Fruit fly (Drosophila melanogaster) whole organism, embryonic: Measurements from ENCODE around the gene CG42727.

Experiments used
- B-H2 ChIP-seq: fragments of 200-800 bp; sonication (Bioruptor generic); optimal IDR thresholded peaks from 2 replicates; lab custom pipeline; 2018; ENCODE audit warnings: missing biosample characterization, mild to moderate bottlenecking, missing genetic modification characterization
- Bdp1 ChIP-seq: fragments of 200-800 bp; sonication (Bioruptor generic); optimal IDR thresholded peaks from 3 replicates; lab custom pipeline; 2016; ENCODE audit warnings: missing biosample characterization, missing genetic modification characterization
- Bgb ChIP-seq: fragments of 200-800 bp; sonication (Bioruptor generic); IDR thresholded peaks from 2 replicates; pipeline ENCODE4 v1.3.6; 2022; ENCODE audit warnings: missing biosample characterization, missing genetic modification characterization; ENCODE audit not compliant: partially characterized antibody
- CG10959 ChIP-seq: fragments of 200-800 bp; sonication (Bioruptor generic); IDR thresholded peaks from 2 replicates; pipeline ENCODE4 v1.3.6; 2022; ENCODE audit warnings: missing biosample characterization, missing genetic modification characterization
- CG11398 ChIP-seq: fragments of 200-800 bp; sonication (Bioruptor generic); optimal IDR thresholded peaks from 2 replicates; lab custom pipeline; 2016; ENCODE audit warnings: missing biosample characterization, missing genetic modification characterization
- CG12155 ChIP-seq: fragments of 200-800 bp; sonication (Bioruptor generic); optimal IDR thresholded peaks from 3 replicates; lab custom pipeline; 2016; ENCODE audit warnings: missing biosample characterization, missing genetic modification characterization
- CG13287 ChIP-seq: fragments of 200-800 bp; sonication (Bioruptor generic); IDR thresholded peaks from 2 replicates; pipeline ENCODE4 v1.3.6; 2022; ENCODE audit warnings: missing biosample characterization, missing genetic modification characterization; ENCODE audit not compliant: partially characterized antibody
- CG16779 ChIP-seq: fragments of 200-800 bp; sonication (Bioruptor generic); IDR thresholded peaks from 2 replicates; pipeline ENCODE4 v1.3.6; 2022; ENCODE audit warnings: missing biosample characterization, missing genetic modification characterization
- CG16815 ChIP-seq: fragments of 200-800 bp; sonication (Bioruptor generic); optimal IDR thresholded peaks from 3 replicates; lab custom pipeline; 2017; ENCODE audit warnings: missing biosample characterization, mild to moderate bottlenecking, missing genetic modification characterization
- CG17829 ChIP-seq: fragments of 200-800 bp; optimal IDR thresholded peaks from 2 replicates; lab custom pipeline; 2019; ENCODE audit warnings: missing biosample characterization, mild to moderate bottlenecking, missing genetic modification characterization, moderate library complexity
- CG18619 ChIP-seq: fragments of 200-800 bp; sonication (Bioruptor generic); optimal IDR thresholded peaks from 3 replicates; lab custom pipeline; 2017; ENCODE audit warnings: missing biosample characterization, mild to moderate bottlenecking, missing genetic modification characterization
- CG2116 ChIP-seq: fragments of 200-800 bp; sonication (Bioruptor generic); optimal IDR thresholded peaks from 3 replicates; lab custom pipeline; 2018; ENCODE audit warnings: missing biosample characterization, mild to moderate bottlenecking, missing genetic modification characterization
- CG2199 ChIP-seq: fragments of 200-800 bp; sonication (Bioruptor generic); IDR thresholded peaks from 3 replicates; pipeline ENCODE4 v1.3.6; 2022; ENCODE audit warnings: missing biosample characterization, missing genetic modification characterization
- CG2678 ChIP-seq: fragments of 200-800 bp; sonication (Bioruptor generic); optimal IDR thresholded peaks from 3 replicates; lab custom pipeline; 2019; ENCODE audit warnings: missing biosample characterization, mild to moderate bottlenecking, missing genetic modification characterization, moderate library complexity
- CG2712 ChIP-seq: fragments of 200-800 bp; optimal IDR thresholded peaks from 3 replicates; lab custom pipeline; 2019; ENCODE audit warnings: missing biosample characterization, mild to moderate bottlenecking, missing genetic modification characterization, moderate library complexity
- CG31388 ChIP-seq: fragments of 200-800 bp; sonication (Bioruptor generic); optimal IDR thresholded peaks from 2 replicates; lab custom pipeline; 2016; ENCODE audit warnings: missing biosample characterization, missing genetic modification characterization
- CG3995 ChIP-seq: fragments of 200-800 bp; sonication (Bioruptor generic); optimal IDR thresholded peaks from 3 replicates; lab custom pipeline; 2016; ENCODE audit warnings: missing biosample characterization, missing genetic modification characterization
- CG4328 ChIP-seq: fragments of 200-800 bp; sonication (Bioruptor generic); optimal IDR thresholded peaks from 3 replicates; lab custom pipeline; 2017; ENCODE audit warnings: missing biosample characterization, missing genetic modification reagents, missing genetic modification characterization
- CG4404 ChIP-seq: fragments of 200-800 bp; sonication (Bioruptor generic); IDR thresholded peaks from 2 replicates; pipeline ENCODE4 v1.3.6; 2022; ENCODE audit warnings: missing biosample characterization, missing genetic modification characterization
- CG4617 ChIP-seq: fragments of 200-800 bp; sonication (Bioruptor generic); optimal IDR thresholded peaks from 3 replicates; lab custom pipeline; 2016; ENCODE audit warnings: missing biosample characterization, missing genetic modification characterization, borderline replicate concordance
- CG4854 ChIP-seq: fragments of 200-800 bp; sonication (Bioruptor generic); optimal IDR thresholded peaks from 2 replicates; lab custom pipeline; 2016; ENCODE audit warnings: missing biosample characterization, missing genetic modification characterization, inconsistent platforms
- CG6175 ChIP-seq: fragments of 200-800 bp; sonication (Bioruptor generic); IDR thresholded peaks from 3 replicates; pipeline ENCODE4 v1.3.6; 2022; ENCODE audit warnings: missing biosample characterization, missing genetic modification characterization
- CG6689 ChIP-seq: fragments of 200-800 bp; sonication (Bioruptor generic); IDR thresholded peaks from 2 replicates; pipeline ENCODE4 v1.3.6; 2022; ENCODE audit warnings: missing biosample characterization, missing genetic modification characterization
- CG7556 ChIP-seq: fragments of 200-800 bp; sonication (Bioruptor generic); optimal IDR thresholded peaks from 2 replicates; lab custom pipeline; 2017; ENCODE audit warnings: missing biosample characterization, mild to moderate bottlenecking, missing genetic modification characterization
- Camta ChIP-seq: fragments of 200-800 bp; sonication (Bioruptor generic); optimal IDR thresholded peaks from 2 replicates; lab custom pipeline; 2016; ENCODE audit warnings: missing biosample characterization, missing genetic modification characterization
- Fer2 ChIP-seq: fragments of 200-800 bp; sonication (Bioruptor generic); optimal IDR thresholded peaks from 2 replicates; lab custom pipeline; 2018; ENCODE audit warnings: missing biosample characterization, mild to moderate bottlenecking, missing genetic modification characterization, moderate library complexity
- HLH4C ChIP-seq: fragments of 200-800 bp; sonication (Bioruptor generic); IDR thresholded peaks from 3 replicates; pipeline ENCODE4 v1.3.6; 2022; ENCODE audit warnings: missing biosample characterization, missing genetic modification characterization; ENCODE audit not compliant: partially characterized antibody
- Hsf ChIP-seq: fragments of 200-800 bp; sonication (Bioruptor generic); optimal IDR thresholded peaks from 3 replicates; lab custom pipeline; 2016; ENCODE audit warnings: missing biosample characterization, missing genetic modification characterization
- Jarid2 ChIP-seq: fragments of 200-800 bp; sonication (Bioruptor generic); optimal IDR thresholded peaks from 3 replicates; lab custom pipeline; 2017; ENCODE audit warnings: mild to moderate bottlenecking, missing biosample characterization, missing genetic modification reagents, missing genetic modification characterization
- Lpt ChIP-seq: fragments of >200 bp; optimal IDR thresholded peaks from 2 replicates; lab custom pipeline; 2018; ENCODE audit warnings: missing biosample characterization, missing genetic modification characterization
- MTF-1 ChIP-seq: fragments of 200-800 bp; sonication (Bioruptor generic); optimal IDR thresholded peaks from 2 replicates; lab custom pipeline; 2018; ENCODE audit warnings: missing biosample characterization, mild to moderate bottlenecking, missing genetic modification characterization, borderline replicate concordance
- Med ChIP-seq: fragments of 200-800 bp; sonication (Bioruptor generic); peaks from one replicate; lab custom pipeline; 2016; ENCODE audit warnings: missing biosample characterization, missing genetic modification characterization, mild to moderate bottlenecking, inconsistent platforms, moderate library complexity
- NFAT ChIP-seq: fragments of 200-800 bp; sonication (Bioruptor generic); IDR thresholded peaks from 2 replicates; pipeline ENCODE4 v1.3.6; 2022; ENCODE audit warnings: missing biosample characterization, missing genetic modification characterization
- Pdp1 ChIP-seq, 2 experiments: fragments of 200-800 bp; sonication (Bioruptor generic); optimal IDR thresholded peaks; 3 replicates each; lab custom pipeline; 2016; ENCODE audit warnings: missing biosample characterization in 2 of 2, missing genetic modification characterization in 2 of 2, mild to moderate bottlenecking in 1 of 2, moderate library complexity in 1 of 2
- Sry-δ ChIP-seq: fragments of 200-800 bp; sonication (Bioruptor generic); optimal IDR thresholded peaks from 2 replicates; lab custom pipeline; 2016; ENCODE audit warnings: missing biosample characterization, missing genetic modification characterization
- Xrp1 ChIP-seq: fragments of 200-800 bp; sonication (Bioruptor generic); IDR thresholded peaks from 2 replicates; pipeline ENCODE4 v1.3.6; 2022; ENCODE audit warnings: missing biosample characterization, missing genetic modification characterization
- ara ChIP-seq: fragments of 200-800 bp; sonication (Bioruptor generic); IDR thresholded peaks from 2 replicates; pipeline ENCODE4 v1.3.6; 2022; ENCODE audit warnings: missing biosample characterization, missing genetic modification characterization
- ato ChIP-seq: fragments of 200-800 bp; sonication (Bioruptor generic); IDR thresholded peaks from 2 replicates; pipeline ENCODE4 v1.3.6; 2022; ENCODE audit warnings: missing biosample characterization, missing genetic modification characterization; ENCODE audit not compliant: partially characterized antibody
- bbx ChIP-seq: fragments of 200-800 bp; sonication (Bioruptor generic); IDR thresholded peaks from 2 replicates; pipeline ENCODE4 v1.3.6; 2022; ENCODE audit warnings: missing biosample characterization, missing genetic modification characterization; ENCODE audit not compliant: partially characterized antibody
- dmrt99B ChIP-seq: fragments of 200-800 bp; sonication (Bioruptor generic); optimal IDR thresholded peaks from 2 replicates; lab custom pipeline; 2018; ENCODE audit warnings: missing biosample characterization, mild to moderate bottlenecking, missing genetic modification characterization, moderate library complexity
- fd64A ChIP-seq: fragments of 200-800 bp; sonication (Bioruptor generic); optimal IDR thresholded peaks from 3 replicates; lab custom pipeline; 2018; ENCODE audit warnings: missing biosample characterization, mild to moderate bottlenecking, missing genetic modification characterization
- fd96Cb ChIP-seq: fragments of 200-800 bp; sonication (Bioruptor generic); optimal IDR thresholded peaks from 2 replicates; lab custom pipeline; 2018; ENCODE audit warnings: missing biosample characterization, mild to moderate bottlenecking, missing genetic modification characterization, moderate library complexity
- gt ChIP-seq: fragments of 200-800 bp; sonication (Bioruptor generic); IDR thresholded peaks from 2 replicates; pipeline ENCODE4 v1.3.6; 2022; ENCODE audit warnings: missing biosample characterization, missing genetic modification characterization
- kah ChIP-seq: fragments of 200-800 bp; sonication (Bioruptor generic); optimal IDR thresholded peaks from 2 replicates; lab custom pipeline; 2018; ENCODE audit warnings: missing biosample characterization, mild to moderate bottlenecking, missing genetic modification characterization
- lmd ChIP-seq: fragments of 200-800 bp; sonication (Bioruptor generic); IDR thresholded peaks from 2 replicates; pipeline ENCODE4 v1.3.6; 2022; ENCODE audit warnings: missing biosample characterization, missing genetic modification characterization
- p53 ChIP-seq: fragments of 200-800 bp; sonication (Bioruptor generic); optimal IDR thresholded peaks from 2 replicates; lab custom pipeline; 2016; ENCODE audit warnings: missing biosample characterization, missing genetic modification characterization
- phol ChIP-seq: fragments of 200-800 bp; sonication (Bioruptor generic); optimal IDR thresholded peaks from 3 replicates; lab custom pipeline; 2018; ENCODE audit warnings: missing biosample characterization, mild to moderate bottlenecking, missing genetic modification characterization, moderate library complexity
- pita ChIP-seq: fragments of 200-800 bp; sonication (Bioruptor generic); optimal IDR thresholded peaks from 2 replicates; lab custom pipeline; 2017; ENCODE audit warnings: missing biosample characterization, mild to moderate bottlenecking, missing genetic modification characterization
- run ChIP-seq: fragments of 200-800 bp; sonication (Bioruptor generic); optimal IDR thresholded peaks from 3 replicates; lab custom pipeline; 2018; ENCODE audit warnings: missing biosample characterization, mild to moderate bottlenecking, missing genetic modification characterization
- stwl ChIP-seq: fragments of 200-800 bp; sonication (Bioruptor generic); optimal IDR thresholded peaks from 3 replicates; lab custom pipeline; 2018; ENCODE audit warnings: missing biosample characterization, mild to moderate bottlenecking, missing genetic modification characterization, moderate library complexity
- sug ChIP-seq: fragments of 200-800 bp; optimal IDR thresholded peaks from 2 replicates; lab custom pipeline; 2019; ENCODE audit warnings: missing biosample characterization, mild to moderate bottlenecking, missing genetic modification characterization, moderate library complexity

Gene CG42727

DNA sequence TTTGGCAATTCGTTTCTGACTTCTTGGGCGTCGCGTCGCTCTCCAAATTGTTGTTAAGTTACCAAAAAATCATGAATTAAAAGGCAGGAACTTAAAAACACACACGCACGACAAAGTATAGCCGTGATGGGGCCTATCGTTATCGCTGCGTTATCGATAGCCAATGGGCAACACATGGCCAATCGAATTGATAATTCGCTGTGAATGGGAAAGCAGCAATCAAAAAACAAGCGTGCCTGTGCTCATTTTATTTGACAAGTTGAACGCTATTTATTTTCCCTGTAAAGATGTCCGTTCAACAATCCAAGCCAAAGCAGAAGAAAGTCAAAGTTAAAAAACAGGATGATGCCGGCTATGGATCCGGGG is 1.8 kb upstream of the CG42727 start, which contains the start of the genes Surf4 and CG31301 (continued):
- TF ChIP-seq CG2116 (peak; percentile 91), Lpt (no peak), lmd (no peak), CG2712 (tag; lab: Kevin White, UChicago) (peak; percentile 9), CG17829 (tag; lab: Kevin White, UChicago) (no peak), stwl (peak; percentile 62), Bgb (GFP tag; lab: Robert Waterston, UW) (peak; percentile 76), Bdp1 (no peak), sug (tag; lab: Kevin White, UChicago) (no peak), CG16779 (no peak), MTF-1 (GFP tag; lab: Kevin White, UChicago) (no peak), HLH4C (peak; percentile 86), ato (GFP tag; lab: Robert Waterston, UW) (peak; percentile 85), Sry-δ (GFP tag; lab: Kevin White, UChicago) (peak; percentile 51), Xrp1 (no peak), Camta (GFP tag; lab: Kevin White, UChicago) (no peak), bbx (GFP tag; lab: Robert Waterston, UW) (peak; percentile 85), phol (peak; percentile 16), CG31388 (GFP tag; lab: Kevin White, UChicago) (no peak), CG3995 (GFP tag; lab: Kevin White, UChicago) (peak; percentile 50), CG7556 (no peak), CG16815 (GFP tag; lab: Kevin White, UChicago) (no peak), CG4854 (GFP tag; lab: Kevin White, UChicago) (no peak), CG11398 (GFP tag; lab: Kevin White, UChicago) (no peak), NFAT (GFP tag; lab: Robert Waterston, UW) (no peak), ara (GFP tag; lab: Robert Waterston, UW) (no peak), CG2199 (0 out of 3 replicates have a peak, but pooled peaks have one; percentile 19), fd64A (GFP tag; lab: Kevin White, UChicago) (no peak), CG4328 (GFP tag; lab: Kevin White, UChicago) (no peak), Jarid2 (no peak), Fer2 (tag; lab: Kevin White, UChicago) (no peak), CG6689 (no peak), CG10959 (GFP tag; lab: Robert Waterston, UW) (no peak), B-H2 (GFP tag; lab: Kevin White, UChicago) (peak; percentile 10), CG4404 (no peak), Pdp1 (GFP tag; optimal IDR thresholded peaks at IDR 0.05; lab: Kevin White, UChicago) (no peak), run (no peak), fd96Cb (tag; lab: Kevin White, UChicago) (no peak), p53 (GFP tag; lab: Kevin White, UChicago) (no peak), CG6175 (GFP tag; lab: Robert Waterston, UW) (no peak), kah (GFP tag; lab: Kevin White, UChicago) (no peak), Med (GFP tag; lab: Kevin White, UChicago) (peak; percentile 71), CG12155 (GFP tag; lab: Kevin White, UChicago) (peak; percentile 13), CG18619 (GFP tag; lab: Kevin White, UChicago) (no peak), Hsf (no peak), dmrt99B (no peak), CG4617 (peak; percentile 38), gt (GFP tag; lab: Robert Waterston, UW) (no peak), CG13287 (GFP tag; lab: Robert Waterston, UW) (peak; percentile 71), pita (no peak), CG2678 (tag; lab: Kevin White, UChicago) (no peak)
